Fruit fly (Drosophila melanogaster) whole organism, embryonic: ENCODE results near the gene CG17652.

Source experiments
- Atf3 ChIP-seq: fragments of 200-800 bp; sonication (Bioruptor generic); optimal IDR thresholded peaks from 3 replicates; lab custom pipeline; 2016; ENCODE audit warnings: missing biosample characterization, missing genetic modification characterization
- Bdp1 ChIP-seq: fragments of 200-800 bp; sonication (Bioruptor generic); optimal IDR thresholded peaks from 3 replicates; lab custom pipeline; 2016; ENCODE audit warnings: missing biosample characterization, missing genetic modification characterization
- BtbVII ChIP-seq: fragments of 200-800 bp; sonication (Bioruptor generic); optimal IDR thresholded peaks from 3 replicates; lab custom pipeline; 2017; ENCODE audit warnings: missing biosample characterization, mild to moderate bottlenecking, missing genetic modification characterization
- CG10654 ChIP-seq: fragments of 200-800 bp; sonication (Bioruptor generic); optimal IDR thresholded peaks from 2 replicates; lab custom pipeline; 2016; ENCODE audit warnings: missing biosample characterization, missing genetic modification characterization
- CG11695 ChIP-seq: fragments of 200-800 bp; sonication (Bioruptor generic); IDR thresholded peaks from 3 replicates; pipeline ENCODE4 v1.3.6; 2022; ENCODE audit warnings: missing biosample characterization, missing genetic modification characterization
- CG12155 ChIP-seq: fragments of 200-800 bp; sonication (Bioruptor generic); optimal IDR thresholded peaks from 3 replicates; lab custom pipeline; 2016; ENCODE audit warnings: missing biosample characterization, missing genetic modification characterization
- CG12219 ChIP-seq: fragments of 200-800 bp; sonication (Bioruptor generic); optimal IDR thresholded peaks from 3 replicates; lab custom pipeline; 2018; ENCODE audit warnings: missing biosample characterization, mild to moderate bottlenecking, missing genetic modification characterization
- CG15073 ChIP-seq: fragments of 200-800 bp; sonication (Bioruptor generic); optimal IDR thresholded peaks from 2 replicates; lab custom pipeline; 2016; ENCODE audit warnings: missing biosample characterization, missing genetic modification characterization
- CG16779 ChIP-seq: fragments of 200-800 bp; sonication (Bioruptor generic); IDR thresholded peaks from 2 replicates; pipeline ENCODE4 v1.3.6; 2022; ENCODE audit warnings: missing biosample characterization, missing genetic modification characterization
- CG16813 ChIP-seq: fragments of 200-800 bp; sonication (Bioruptor generic); IDR thresholded peaks from 3 replicates; pipeline ENCODE4 v1.3.6; 2022; ENCODE audit warnings: missing biosample characterization, missing genetic modification characterization; ENCODE audit not compliant: partially characterized antibody
- CG17186 ChIP-seq: fragments of 200-800 bp; sonication (Bioruptor generic); optimal IDR thresholded peaks from 3 replicates; lab custom pipeline; 2017; ENCODE audit warnings: missing biosample characterization, missing genetic modification reagents, missing genetic modification characterization
- CG17385 ChIP-seq: fragments of 200-800 bp; sonication (Bioruptor generic); optimal IDR thresholded peaks from 3 replicates; lab custom pipeline; 2018; ENCODE audit warnings: missing biosample characterization, mild to moderate bottlenecking, missing genetic modification characterization
- CG17612 ChIP-seq: fragments of 200-800 bp; sonication (Bioruptor generic); IDR thresholded peaks from 2 replicates; pipeline ENCODE4 v1.3.6; 2022; ENCODE audit warnings: missing biosample characterization, missing genetic modification characterization
- CG2199 ChIP-seq: fragments of 200-800 bp; sonication (Bioruptor generic); IDR thresholded peaks from 3 replicates; pipeline ENCODE4 v1.3.6; 2022; ENCODE audit warnings: missing biosample characterization, missing genetic modification characterization
- CG31224 ChIP-seq: fragments of 200-800 bp; sonication (Bioruptor generic); IDR thresholded peaks from 2 replicates; pipeline ENCODE4 v1.3.6; 2022; ENCODE audit warnings: missing biosample characterization, missing genetic modification characterization
- CG31388 ChIP-seq: fragments of 200-800 bp; sonication (Bioruptor generic); optimal IDR thresholded peaks from 2 replicates; lab custom pipeline; 2016; ENCODE audit warnings: missing biosample characterization, missing genetic modification characterization
- CG32532 ChIP-seq: fragments of 200-800 bp; sonication (Bioruptor generic); IDR thresholded peaks from 2 replicates; pipeline ENCODE4 v1.3.6; 2022; ENCODE audit warnings: missing biosample characterization, missing genetic modification characterization
- CG33557 ChIP-seq: fragments of 200-800 bp; sonication (Bioruptor generic); optimal IDR thresholded peaks from 2 replicates; lab custom pipeline; 2019; ENCODE audit warnings: missing biosample characterization, mild to moderate bottlenecking, missing genetic modification characterization, moderate library complexity
- CG4707 ChIP-seq: fragments of 200-800 bp; sonication (Bioruptor generic); optimal IDR thresholded peaks from 2 replicates; lab custom pipeline; 2018; ENCODE audit warnings: missing biosample characterization, mild to moderate bottlenecking, missing genetic modification characterization, moderate library complexity
- CG4854 ChIP-seq: fragments of 200-800 bp; sonication (Bioruptor generic); optimal IDR thresholded peaks from 2 replicates; lab custom pipeline; 2016; ENCODE audit warnings: missing biosample characterization, missing genetic modification characterization, inconsistent platforms
- CG7745 ChIP-seq: fragments of 200-800 bp; sonication (Bioruptor generic); optimal IDR thresholded peaks from 2 replicates; lab custom pipeline; 2018; ENCODE audit warnings: missing biosample characterization, mild to moderate bottlenecking, missing genetic modification characterization, moderate library complexity
- CG7786 ChIP-seq: fragments of 200-800 bp; sonication (Bioruptor generic); optimal IDR thresholded peaks from 2 replicates; lab custom pipeline; 2016; ENCODE audit warnings: missing biosample characterization, missing genetic modification characterization
- CG7839 ChIP-seq: fragments of 200-800 bp; sonication (Bioruptor generic); optimal IDR thresholded peaks from 3 replicates; lab custom pipeline; 2018; ENCODE audit warnings: missing biosample characterization, mild to moderate bottlenecking, missing genetic modification characterization, moderate library complexity
- CG8765 ChIP-seq: fragments of 200-800 bp; sonication (Bioruptor generic); IDR thresholded peaks from 2 replicates; pipeline ENCODE4 v1.3.6; 2022; ENCODE audit warnings: missing biosample characterization, missing genetic modification characterization
- CoRest ChIP-seq: fragments of 200-800 bp; sonication (Bioruptor generic); optimal IDR thresholded peaks from 3 replicates; lab custom pipeline; 2018; ENCODE audit warnings: missing biosample characterization, mild to moderate bottlenecking, missing genetic modification characterization, moderate library complexity
- Fer1 ChIP-seq: fragments of 200-800 bp; sonication (Bioruptor generic); optimal IDR thresholded peaks from 2 replicates; lab custom pipeline; 2017; ENCODE audit warnings: missing biosample characterization, mild to moderate bottlenecking, missing genetic modification characterization
- Fer2 ChIP-seq: fragments of 200-800 bp; sonication (Bioruptor generic); optimal IDR thresholded peaks from 2 replicates; lab custom pipeline; 2018; ENCODE audit warnings: missing biosample characterization, mild to moderate bottlenecking, missing genetic modification characterization, moderate library complexity
- H15 ChIP-seq: fragments of 200-800 bp; sonication (Bioruptor generic); IDR thresholded peaks from 3 replicates; pipeline ENCODE4 v1.3.6; 2022; ENCODE audit warnings: missing biosample characterization, missing genetic modification characterization
- Hr78 ChIP-seq, 2 experiments: fragments of 200-800 bp in 1 of 2; fragments of >200 bp in 1 of 2; sonication (Bioruptor generic) in 1 of 2; optimal IDR thresholded peaks; 2 replicates each; lab custom pipeline; 2017 to 2019; ENCODE audit warnings: missing biosample characterization in 2 of 2, missing genetic modification characterization in 2 of 2, mild to moderate bottlenecking in 1 of 2, moderate library complexity in 1 of 2
- Lpt ChIP-seq: fragments of >200 bp; optimal IDR thresholded peaks from 2 replicates; lab custom pipeline; 2018; ENCODE audit warnings: missing biosample characterization, missing genetic modification characterization
- Ravus ChIP-seq: fragments of 200-800 bp; sonication (Bioruptor generic); IDR thresholded peaks from 2 replicates; pipeline ENCODE4 v1.3.6; 2022; ENCODE audit warnings: missing biosample characterization, missing genetic modification characterization
- Trl ChIP-seq, 3 experiments: fragments of >200 bp in 2 of 3; fragments of 200-800 bp in 1 of 3; sonication (Bioruptor generic) in 1 of 3; optimal IDR thresholded peaks; 2 replicates in 1 of 3; 3 replicates in 2 of 3; lab custom pipeline; 2016 to 2017; ENCODE audit warnings: missing biosample characterization in 1 of 3, missing genetic modification characterization in 1 of 3
- btn ChIP-seq: fragments of 200-800 bp; sonication (Bioruptor generic); optimal IDR thresholded peaks from 2 replicates; lab custom pipeline; 2016; ENCODE audit warnings: missing biosample characterization, missing genetic modification characterization
- chm ChIP-seq: fragments of 200-800 bp; sonication (Bioruptor generic); IDR thresholded peaks from 2 replicates; pipeline ENCODE4 v1.3.6; 2022; ENCODE audit warnings: missing biosample characterization, missing genetic modification characterization
- dmrt99B ChIP-seq: fragments of 200-800 bp; sonication (Bioruptor generic); optimal IDR thresholded peaks from 2 replicates; lab custom pipeline; 2018; ENCODE audit warnings: missing biosample characterization, mild to moderate bottlenecking, missing genetic modification characterization, moderate library complexity
- emc ChIP-seq: fragments of 200-800 bp; sonication (Bioruptor generic); optimal IDR thresholded peaks from 2 replicates; lab custom pipeline; 2016; ENCODE audit warnings: missing biosample characterization, missing genetic modification characterization
- ewg ChIP-seq: fragments of 200-800 bp; sonication (Bioruptor generic); optimal IDR thresholded peaks from 3 replicates; lab custom pipeline; 2017; ENCODE audit warnings: mild to moderate bottlenecking, missing biosample characterization, missing genetic modification reagents, missing genetic modification characterization
- hb ChIP-seq: fragments of 200-800 bp; sonication (Bioruptor generic); IDR thresholded peaks from 3 replicates; pipeline ENCODE4 v1.3.6; 2022; ENCODE audit warnings: missing biosample characterization, missing genetic modification characterization; ENCODE audit not compliant: partially characterized antibody
- jing ChIP-seq: fragments of 200-800 bp; sonication (Bioruptor generic); optimal IDR thresholded peaks from 2 replicates; lab custom pipeline; 2018; ENCODE audit warnings: missing biosample characterization, mild to moderate bottlenecking, missing genetic modification characterization
- kah ChIP-seq: fragments of 200-800 bp; sonication (Bioruptor generic); optimal IDR thresholded peaks from 2 replicates; lab custom pipeline; 2018; ENCODE audit warnings: missing biosample characterization, mild to moderate bottlenecking, missing genetic modification characterization
- lmd ChIP-seq: fragments of 200-800 bp; sonication (Bioruptor generic); IDR thresholded peaks from 2 replicates; pipeline ENCODE4 v1.3.6; 2022; ENCODE audit warnings: missing biosample characterization, missing genetic modification characterization
- odd ChIP-seq: fragments of 200-800 bp; sonication (Bioruptor generic); optimal IDR thresholded peaks from 2 replicates; lab custom pipeline; 2017; ENCODE audit warnings: missing biosample characterization, mild to moderate bottlenecking, missing genetic modification characterization
- org-1 ChIP-seq: fragments of 200-800 bp; sonication (Bioruptor generic); optimal IDR thresholded peaks from 2 replicates; lab custom pipeline; 2017; ENCODE audit warnings: missing biosample characterization, missing genetic modification characterization
- pfk ChIP-seq: fragments of 200-800 bp; sonication (Bioruptor generic); optimal IDR thresholded peaks from 2 replicates; lab custom pipeline; 2018; ENCODE audit warnings: missing biosample characterization, mild to moderate bottlenecking, missing genetic modification characterization, moderate library complexity
- salm ChIP-seq: fragments of 200-800 bp; sonication (Bioruptor generic); optimal IDR thresholded peaks from 2 replicates; lab custom pipeline; 2018; ENCODE audit warnings: missing biosample characterization, mild to moderate bottlenecking, missing genetic modification characterization
- sd ChIP-seq: fragments of 200-800 bp; sonication (Bioruptor generic); optimal IDR thresholded peaks from 3 replicates; lab custom pipeline; 2018; ENCODE audit warnings: missing biosample characterization, mild to moderate bottlenecking, missing genetic modification characterization, moderate library complexity
- seq ChIP-seq: fragments of 200-800 bp; sonication (Bioruptor generic); IDR thresholded peaks from 2 replicates; pipeline ENCODE4 v1.3.6; 2022; ENCODE audit warnings: missing biosample characterization, missing genetic modification characterization
- slou ChIP-seq: fragments of 200-800 bp; sonication (Bioruptor generic); optimal IDR thresholded peaks from 3 replicates; lab custom pipeline; 2016; ENCODE audit warnings: missing biosample characterization, missing genetic modification characterization
- stc ChIP-seq: fragments of 200-800 bp; sonication (Bioruptor generic); IDR thresholded peaks from 2 replicates; pipeline ENCODE4 v1.3.6; 2022; ENCODE audit warnings: missing biosample characterization, missing genetic modification characterization
- tin ChIP-seq: fragments of 200-800 bp; sonication (Bioruptor generic); optimal IDR thresholded peaks from 3 replicates; lab custom pipeline; 2016; ENCODE audit warnings: missing biosample characterization, missing genetic modification characterization
- toy ChIP-seq: fragments of 200-800 bp; sonication (Bioruptor generic); IDR thresholded peaks from 2 replicates; pipeline ENCODE4 v1.3.6; 2022; ENCODE audit warnings: missing biosample characterization, missing genetic modification characterization

The CG17652 gene

DNA sequence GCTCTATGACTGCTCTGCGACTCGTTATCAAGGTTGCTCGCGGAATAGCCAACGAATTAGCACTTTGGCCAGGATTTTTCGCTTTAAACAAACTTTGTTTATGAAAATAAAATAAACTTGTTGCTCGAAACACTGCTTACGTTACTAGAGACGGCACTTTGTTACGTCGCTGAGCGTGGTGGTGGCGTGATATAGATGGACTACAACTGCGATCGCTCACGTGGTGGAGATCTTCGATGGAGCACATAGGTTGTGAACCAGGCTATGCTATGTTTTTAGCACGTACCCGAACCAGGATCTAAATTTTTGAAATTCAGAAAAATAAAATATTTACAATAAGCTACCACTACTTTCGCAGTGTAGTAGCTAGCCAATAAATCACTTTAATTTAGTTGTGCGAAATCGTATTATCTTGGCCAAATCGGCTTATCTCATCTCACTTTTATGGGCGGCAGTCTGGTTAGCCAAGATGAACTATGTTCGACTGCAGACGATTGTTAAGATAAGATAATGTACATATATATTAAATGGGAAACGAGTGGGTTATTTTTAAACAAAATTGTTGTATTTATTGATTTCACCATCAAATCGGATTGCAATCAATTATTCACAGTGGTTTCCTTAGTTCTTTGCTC lies 16.3 kb downstream of the CG17652 start, which contains the start of gene frtz (continued):
- TF ChIP-seq CG10654 (GFP tag; lab: Kevin White, UChicago) (no peak), Hr78 (GFP tag; optimal IDR thresholded peaks at IDR 0.05; lab: Kevin White, UChicago) (no peak), chm (GFP tag; lab: Robert Waterston, UW) (peak; percentile 15; the same call in 1 of the 2 replicates), Bdp1 (GFP tag; lab: Kevin White, UChicago) (no peak), Lpt (GFP tag; lab: Kevin White, UChicago) (no peak), CG31224 (GFP tag; lab: Robert Waterston, UW) (no peak), H15 (GFP tag; lab: Robert Waterston, UW) (no peak), kah (no peak), CG7786 (GFP tag; lab: Kevin White, UChicago) (no peak), CG17612 (GFP tag; lab: Robert Waterston, UW) (no peak), CG4854 (GFP tag; lab: Kevin White, UChicago) (no peak), CG12155 (GFP tag; lab: Kevin White, UChicago) (peak; percentile 29), Trl (optimal IDR thresholded peaks at IDR 0.05; lab: Kevin White, UChicago) (no peak), Trl (GFP tag; optimal IDR thresholded peaks at IDR 0.05; lab: Kevin White, UChicago) (no peak), slou (GFP tag; lab: Kevin White, UChicago) (no peak), Atf3 (GFP tag; lab: Kevin White, UChicago) (no peak), ewg (GFP tag; lab: Kevin White, UChicago) (no peak), toy (no peak), CG2199 (GFP tag; lab: Robert Waterston, UW) (no peak), CG16779 (no peak), salm (tag; lab: Kevin White, UChicago) (no peak), CG31388 (GFP tag; lab: Kevin White, UChicago) (no peak), CG17186 (GFP tag; lab: Kevin White, UChicago) (peak; percentile 3), CG7745 (tag; lab: Kevin White, UChicago) (no peak), CG11695 (GFP tag; lab: Robert Waterston, UW) (no peak), CG16813 (GFP tag; lab: Robert Waterston, UW) (peak; percentile 86), dmrt99B (tag; lab: Kevin White, UChicago) (no peak), Fer1 (GFP tag; lab: Kevin White, UChicago) (no peak), pfk (GFP tag; lab: Kevin White, UChicago) (no peak), CG15073 (GFP tag; lab: Kevin White, UChicago) (no peak), org-1 (GFP tag; lab: Kevin White, UChicago) (no peak), seq (GFP tag; lab: Robert Waterston, UW) (no peak), CG12219 (GFP tag; lab: Kevin White, UChicago) (no peak), CoRest (tag; lab: Kevin White, UChicago) (no peak), sd (tag; lab: Kevin White, UChicago) (peak; percentile 87), CG7839 (tag; lab: Kevin White, UChicago) (no peak), CG4707 (GFP tag; lab: Kevin White, UChicago) (no peak), btn (GFP tag; lab: Kevin White, UChicago) (no peak), lmd (GFP tag; lab: Robert Waterston, UW) (no peak), tin (no peak), odd (no peak), CG8765 (GFP tag; lab: Robert Waterston, UW) (no peak), BtbVII (no peak), CG32532 (GFP tag; lab: Robert Waterston, UW) (peak; percentile 19; the same call in 1 of the 2 replicates), emc (GFP tag; lab: Kevin White, UChicago) (no peak), CG33557 (GFP tag; lab: Kevin White, UChicago) (no peak), Ravus (GFP tag; lab: Robert Waterston, UW) (no peak), Fer2 (tag; lab: Kevin White, UChicago) (no peak), stc (GFP tag; lab: Robert Waterston, UW) (no peak), hb (GFP tag; lab: Robert Waterston, UW) (peak; percentile 66), CG17385 (GFP tag; lab: Kevin White, UChicago) (no peak), jing (GFP tag; lab: Kevin White, UChicago) (no peak)
